Fruit fly (Drosophila melanogaster): ENCODE data around the gene CecC.
A peak's percentile ranks its signal among the peaks of the same experiment; 100 is the strongest.

CecC gene

DNA sequence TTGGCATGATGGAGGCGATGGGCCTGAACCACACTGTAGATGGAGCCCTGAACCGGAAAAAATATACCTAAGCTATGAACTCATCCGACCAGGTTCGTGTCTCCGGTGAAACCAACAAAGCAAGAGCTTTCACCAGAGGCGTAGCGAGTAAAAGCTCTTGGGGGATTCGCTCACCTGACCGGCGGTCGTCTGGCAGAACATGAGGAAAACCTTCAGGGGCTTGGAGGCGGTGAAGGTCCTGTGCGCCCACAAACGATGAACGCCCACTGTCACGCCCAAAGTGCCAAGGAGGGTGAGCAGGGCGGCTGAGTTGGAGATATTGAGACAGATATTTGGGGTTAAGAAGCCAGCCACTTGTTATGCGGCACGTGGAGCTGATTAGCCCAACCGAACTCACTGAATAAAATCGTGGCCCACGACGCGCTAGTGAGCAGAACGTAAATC lies 20.7 kb upstream of the CecC start (continued):
- no peak for TF ChIP-seq Smox (GFP tag; optimal IDR thresholded peaks at IDR 0.05)
- no peak for TF ChIP-seq fkh (GFP tag; optimal IDR thresholded peaks at IDR 0.05)
- TF ChIP-seq dac (GFP tag; optimal IDR thresholded peaks at IDR 0.05), result no peak
- TF ChIP-seq spab (GFP tag; optimal IDR thresholded peaks at IDR 0.05), result no peak
- TF ChIP-seq Gug (GFP tag; IDR thresholded peaks at IDR 0.05), result 0 out of 2 replicates have a peak, but pooled peaks have one; percentile 30
- no peak for TF ChIP-seq Ets21C (GFP tag; optimal IDR thresholded peaks at IDR 0.05)
- TF ChIP-seq CG11294 (GFP tag; IDR thresholded peaks at IDR 0.05), result no peak
- peak; percentile 23 for TF ChIP-seq CG32006 (GFP tag; optimal IDR thresholded peaks at IDR 0.05)
- TF ChIP-seq CG3919 (GFP tag; optimal IDR thresholded peaks at IDR 0.05), result peak; percentile 12
- peak; percentile 26 for TF ChIP-seq Hr39 (GFP tag; optimal IDR thresholded peaks at IDR 0.05)
- TF ChIP-seq Blimp-1 (GFP tag; optimal IDR thresholded peaks at IDR 0.05), result no peak
- no peak for TF ChIP-seq CG1621 (tag; optimal IDR thresholded peaks at IDR 0.05)
- TF ChIP-seq CG6792 (GFP tag; optimal IDR thresholded peaks at IDR 0.05), result no peak
- TF ChIP-seq fd85E (GFP tag; optimal IDR thresholded peaks at IDR 0.05), result no peak
- TF ChIP-seq CG11902 (GFP tag; optimal IDR thresholded peaks at IDR 0.05), result no peak
- TF ChIP-seq cyc (GFP tag; optimal IDR thresholded peaks at IDR 0.05), result no peak
- no peak for TF ChIP-seq Lpt (GFP tag; optimal IDR thresholded peaks at IDR 0.05)
- peak; percentile 6 for TF ChIP-seq achi (GFP tag; optimal IDR thresholded peaks at IDR 0.05)
- TF ChIP-seq eg (GFP tag; IDR thresholded peaks at IDR 0.05), result peak; percentile 68
- no peak for TF ChIP-seq CG9139 (GFP tag; optimal IDR thresholded peaks at IDR 0.05)
- no peak for TF ChIP-seq ss (GFP tag; optimal IDR thresholded peaks at IDR 0.05)
- no peak for TF ChIP-seq salr (GFP tag; optimal IDR thresholded peaks at IDR 0.05)
- peak; percentile 17 for TF ChIP-seq OdsH (GFP tag; optimal IDR thresholded peaks at IDR 0.05)
- TF ChIP-seq CG7368 (GFP tag; optimal IDR thresholded peaks at IDR 0.05), result no peak
- TF ChIP-seq Sox15 (GFP tag; optimal IDR thresholded peaks at IDR 0.05), result no peak
- no peak for TF ChIP-seq vri (GFP tag; optimal IDR thresholded peaks at IDR 0.05)
- TF ChIP-seq net (GFP tag; optimal IDR thresholded peaks at IDR 0.05), result no peak
- TF ChIP-seq Hr4 (GFP tag; optimal IDR thresholded peaks at IDR 0.05), result no peak

dm6 chr3R:30196128-30196527 lies 20.2 kb upstream of the CecC start, which contains the start of gene CG15531:
TSS of gene CG15531 (minus strand) at chr3R:30196228.
- TF ChIP-seq lz (GFP tag; optimal IDR thresholded peaks at IDR 0.05) (no peak), Blimp-1 (GFP tag; optimal IDR thresholded peaks at IDR 0.05) (no peak), vri (GFP tag; optimal IDR thresholded peaks at IDR 0.05) (no peak), CG8632 (GFP tag; optimal IDR thresholded peaks at IDR 0.05) (no peak), achi (GFP tag; optimal IDR thresholded peaks at IDR 0.05) (no peak), CG11902 (GFP tag; optimal IDR thresholded peaks at IDR 0.05) (no peak), ss (GFP tag; optimal IDR thresholded peaks at IDR 0.05) (no peak), fd85E (GFP tag; optimal IDR thresholded peaks at IDR 0.05) (no peak), cyc (GFP tag; optimal IDR thresholded peaks at IDR 0.05) (no peak), Lpt (GFP tag; optimal IDR thresholded peaks at IDR 0.05) (no peak), net (GFP tag; optimal IDR thresholded peaks at IDR 0.05) (no peak), CG32006 (GFP tag; optimal IDR thresholded peaks at IDR 0.05) (no peak), CG16779 (tag; optimal IDR thresholded peaks at IDR 0.05) (no peak), topi (GFP tag; optimal IDR thresholded peaks at IDR 0.05) (no peak), CG9139 (GFP tag; optimal IDR thresholded peaks at IDR 0.05) (no peak), CG11762 (GFP tag; optimal IDR thresholded peaks at IDR 0.05; ENCODE audit: insufficient read depth) (no peak), dac (GFP tag; optimal IDR thresholded peaks at IDR 0.05) (no peak), CG31627 (GFP tag; optimal IDR thresholded peaks at IDR 0.05) (no peak), acj6 (GFP tag; optimal IDR thresholded peaks at IDR 0.05) (no peak)

- TF ChIP-seq Eip93F (GFP tag; optimal IDR thresholded peaks at IDR 0.05) (no peak), CG10631 (GFP tag; optimal IDR thresholded peaks at IDR 0.05) (no peak), CG31627 (GFP tag; optimal IDR thresholded peaks at IDR 0.05) (no peak), CG10669 (GFP tag; optimal IDR thresholded peaks at IDR 0.05) (no peak), CG1621 (tag; optimal IDR thresholded peaks at IDR 0.05) (no peak), CG11762 (GFP tag; optimal IDR thresholded peaks at IDR 0.05; ENCODE audit: insufficient read depth) (no peak), CG6163 (GFP tag; IDR thresholded peaks at IDR 0.05) (no peak), eg (GFP tag; IDR thresholded peaks at IDR 0.05) (no peak), CG16779 (tag; optimal IDR thresholded peaks at IDR 0.05) (no peak), CG6792 (GFP tag; optimal IDR thresholded peaks at IDR 0.05) (no peak), CG6854 (GFP tag; optimal IDR thresholded peaks at IDR 0.05) (no peak), dsx (GFP tag; optimal IDR thresholded peaks at IDR 0.05; ENCODE audit: poor library complexity, severe bottlenecking) (no peak), CG3919 (GFP tag; optimal IDR thresholded peaks at IDR 0.05) (no peak), Gug (GFP tag; IDR thresholded peaks at IDR 0.05) (no peak), CG32006 (GFP tag; optimal IDR thresholded peaks at IDR 0.05) (no peak), CG9139 (GFP tag; optimal IDR thresholded peaks at IDR 0.05) (no peak), spab (GFP tag; optimal IDR thresholded peaks at IDR 0.05) (no peak)
Observed at dm6 chr3R:30197796-30198195, 18.5 kb upstream of the CecC start.

Data from whole organism, prepupa.